Worm (Caenorhabditis elegans) whole organism, midembryonic: Measurements from ENCODE around the gene K04G7.1.

ENCODE experiments used
- T22C8.4 ChIP-seq: fragments of 200-800 bp; sonication (Bioruptor generic); IDR thresholded peaks from 2 replicates; pipeline ENCODE4 v1.3.6; 2022; ENCODE audit warnings: missing genetic modification characterization, missing compliant biosample characterization
- klf-2 ChIP-seq: fragments of 200-800 bp; sonication (Bioruptor generic); conservative IDR thresholded peaks from 2 replicates; pipeline ENCODE4 v1.3.6; 2022; ENCODE audit warnings: missing genetic modification reagents, missing genetic modification characterization, missing compliant biosample characterization
- med-1 ChIP-seq: sonication (generic microtip); optimal IDR thresholded peaks from 2 replicates; lab custom pipeline; 2017; ENCODE audit warnings: missing genetic modification characterization, mild to moderate bottlenecking, missing compliant biosample characterization, antibody characterized with exemption, missing genetic modification reagents; ENCODE audit not compliant: insufficient read depth
- ref-1 ChIP-seq: fragments of 200-800 bp; sonication (Bioruptor generic); conservative IDR thresholded peaks from 2 replicates; pipeline ENCODE4 v1.3.6; 2022; ENCODE audit warnings: missing genetic modification reagents, missing genetic modification characterization, missing compliant biosample characterization
- ztf-23 ChIP-seq: fragments of 200-800 bp; sonication (Bioruptor generic); IDR thresholded peaks from 2 replicates; pipeline ENCODE4 v1.3.6; 2022; ENCODE audit warnings: missing genetic modification reagents, missing genetic modification characterization, missing compliant biosample characterization
- ztf-29 ChIP-seq: fragments of 200-800 bp; sonication (Bioruptor generic); IDR thresholded peaks from 2 replicates; pipeline ENCODE4 v1.3.6; 2022; ENCODE audit warnings: missing genetic modification reagents, missing genetic modification characterization, missing compliant biosample characterization

DNA sequence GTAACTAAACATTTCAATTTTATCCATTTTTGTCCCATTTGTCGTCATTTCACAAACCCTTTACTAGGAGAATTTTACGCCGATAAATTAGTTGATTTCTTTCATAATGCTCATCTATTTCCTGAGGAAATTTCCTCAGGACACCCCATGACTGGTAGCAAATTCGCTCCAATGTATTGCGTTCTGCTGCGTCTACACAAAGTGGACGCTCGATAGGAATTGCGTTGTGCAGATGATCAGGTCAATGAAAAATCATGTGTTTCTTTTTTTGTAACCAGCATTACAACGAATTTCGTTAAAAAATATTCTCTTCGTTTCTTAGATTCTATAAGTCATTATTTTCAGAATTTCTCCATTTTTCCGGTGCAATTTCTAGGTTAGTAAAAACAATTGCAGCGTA lies 19.3 kb downstream of the K04G7.1 start, which contains the start of gene epg-4:
- TF ChIP-seq ref-1 (GFP tag; lab: Robert Waterston, UW) (no peak), klf-2 (GFP tag; lab: Robert Waterston, UW) (no peak), ztf-23 (GFP tag; lab: Robert Waterston, UW) (no peak; the same call in 1 of the 2 replicates), T22C8.4 (GFP tag; lab: Robert Waterston, UW) (no peak), ztf-29 (GFP tag; lab: Robert Waterston, UW) (no peak), med-1 (GFP tag; lab: Kevin White, UChicago) (no peak)
